Worm (Caenorhabditis elegans) whole organism, L4/young adult: ENCODE data around the gene Y47D3A.14.

Source experiments
- W03F9.2 ChIP-seq: fragments of 150-350 bp; optimal IDR thresholded peaks from 2 replicates; lab custom pipeline; 2014; ENCODE audit warnings: missing biosample characterization, missing genetic modification characterization
- dao-5 ChIP-seq: sonication (generic microtip); optimal IDR thresholded peaks from 2 replicates; lab custom pipeline; 2016; ENCODE audit warnings: missing genotype, missing genetic modification characterization, moderate library complexity, missing compliant biosample characterization
- him-1 ChIP-seq: sonication (generic microtip); optimal IDR thresholded peaks from 2 replicates; lab custom pipeline; 2016; ENCODE audit warnings: missing genotype, missing genetic modification reagents, missing genetic modification characterization, missing compliant biosample characterization

The Y47D3A.14 gene

ce11 chrIII:11236788-11237187, at the start of gene Y47D3A.14, which contains the start of gene aakb-2:
Y47D3A.14 (minus strand) TSS chrIII:11236868.
aakb-2 (plus strand) TSS chrIII:11237143.
- TF ChIP-seq dao-5 (tag; lab: Kevin White, UChicago) (no peak), W03F9.2 (tag; lab: Kevin White, UChicago) (peak; percentile 41)

- TF ChIP-seq him-1 (tag; lab: Kevin White, UChicago), result no peak
- no peak for TF ChIP-seq W03F9.2 (tag; lab: Kevin White, UChicago)
These were observed 49.4 kb upstream of the Y47D3A.14 start for ce11 chrIII:11286069-11286468.

- no peak for TF ChIP-seq him-1 (tag; lab: Kevin White, UChicago)
- no peak for TF ChIP-seq W03F9.2 (tag; lab: Kevin White, UChicago)
- no peak for TF ChIP-seq dao-5 (tag; lab: Kevin White, UChicago)
These were observed 47.0 kb upstream of the Y47D3A.14 start for ce11 chrIII:11283648-11284047.

- no peak for TF ChIP-seq W03F9.2 (tag; lab: Kevin White, UChicago)
- TF ChIP-seq him-1 (tag; lab: Kevin White, UChicago), result no peak
- no peak for TF ChIP-seq dao-5 (tag; lab: Kevin White, UChicago)
These were observed 43.3 kb upstream of the Y47D3A.14 start for ce11 chrIII:11279954-11280353.

- TF ChIP-seq dao-5 (tag; lab: Kevin White, UChicago) (no peak), him-1 (tag; lab: Kevin White, UChicago) (no peak), W03F9.2 (tag; lab: Kevin White, UChicago) (no peak)
These were observed 42.1 kb upstream of the Y47D3A.14 start, which contains the start of gene Y47D3A.21 for ce11 chrIII:11278817-11279216. Y47D3A.21 (minus strand) TSS chrIII:11278917.

ce11 chrIII:11274590-11275116, 38.0 kb upstream of the Y47D3A.14 start, which contains the start of gene Y47D3A.20:
Y47D3A.20 (plus strand) TSS chrIII:11275066.
- TF ChIP-seq dao-5 (tag; lab: Kevin White, UChicago) (no peak), W03F9.2 (tag; lab: Kevin White, UChicago) (no peak), him-1 (tag; lab: Kevin White, UChicago) (no peak)

ce11 chrIII:11270795-11271194, 34.1 kb upstream of the Y47D3A.14 start, which contains the start of gene obr-1:
obr-1 (minus strand) TSS chrIII:11270895.
- TF ChIP-seq him-1 (tag; lab: Kevin White, UChicago), result no peak
- no peak for TF ChIP-seq W03F9.2 (tag; lab: Kevin White, UChicago)
- no peak for TF ChIP-seq dao-5 (tag; lab: Kevin White, UChicago)

- TF ChIP-seq W03F9.2 (tag; lab: Kevin White, UChicago) (no peak), dao-5 (tag; lab: Kevin White, UChicago) (no peak), him-1 (tag; lab: Kevin White, UChicago) (no peak)
These were observed 32.5 kb upstream of the Y47D3A.14 start for ce11 chrIII:11269206-11269605.

ce11 chrIII:11268532-11268931, 31.9 kb upstream of the Y47D3A.14 start:
- TF ChIP-seq W03F9.2 (tag; lab: Kevin White, UChicago), result no peak
- no peak for TF ChIP-seq dao-5 (tag; lab: Kevin White, UChicago)
- TF ChIP-seq him-1 (tag; lab: Kevin White, UChicago), result no peak

ce11 chrIII:11267372-11267771, 30.7 kb upstream of the Y47D3A.14 start:
- TF ChIP-seq him-1 (tag; lab: Kevin White, UChicago) (no peak), W03F9.2 (tag; lab: Kevin White, UChicago) (no peak), dao-5 (tag; lab: Kevin White, UChicago) (no peak)

ce11 chrIII:11262089-11262488, 25.4 kb upstream of the Y47D3A.14 start:
- no peak for TF ChIP-seq dao-5 (tag; lab: Kevin White, UChicago)

- TF ChIP-seq him-1 (tag; lab: Kevin White, UChicago) (no peak), dao-5 (tag; lab: Kevin White, UChicago) (no peak), W03F9.2 (tag; lab: Kevin White, UChicago) (no peak)
These were observed 18.4 kb upstream of the Y47D3A.14 start for ce11 chrIII:11255072-11255471.

ce11 chrIII:11251718-11252441, 15.2 kb upstream of the Y47D3A.14 start, which contains the start of gene Y47D3A.32:
Y47D3A.32 (plus strand) TSS chrIII:11252391.
- no peak for TF ChIP-seq W03F9.2 (tag; lab: Kevin White, UChicago)
- TF ChIP-seq dao-5 (tag; lab: Kevin White, UChicago), result no peak
- TF ChIP-seq him-1 (tag; lab: Kevin White, UChicago), result no peak

ce11 chrIII:11248897-11249296, 12.2 kb upstream of the Y47D3A.14 start:
- TF ChIP-seq him-1 (tag; lab: Kevin White, UChicago) (no peak), dao-5 (tag; lab: Kevin White, UChicago) (no peak), W03F9.2 (tag; lab: Kevin White, UChicago) (no peak)
